Fruit fly (Drosophila melanogaster): Measurements from ENCODE around the gene CG34043.

CG34043 gene

DNA sequence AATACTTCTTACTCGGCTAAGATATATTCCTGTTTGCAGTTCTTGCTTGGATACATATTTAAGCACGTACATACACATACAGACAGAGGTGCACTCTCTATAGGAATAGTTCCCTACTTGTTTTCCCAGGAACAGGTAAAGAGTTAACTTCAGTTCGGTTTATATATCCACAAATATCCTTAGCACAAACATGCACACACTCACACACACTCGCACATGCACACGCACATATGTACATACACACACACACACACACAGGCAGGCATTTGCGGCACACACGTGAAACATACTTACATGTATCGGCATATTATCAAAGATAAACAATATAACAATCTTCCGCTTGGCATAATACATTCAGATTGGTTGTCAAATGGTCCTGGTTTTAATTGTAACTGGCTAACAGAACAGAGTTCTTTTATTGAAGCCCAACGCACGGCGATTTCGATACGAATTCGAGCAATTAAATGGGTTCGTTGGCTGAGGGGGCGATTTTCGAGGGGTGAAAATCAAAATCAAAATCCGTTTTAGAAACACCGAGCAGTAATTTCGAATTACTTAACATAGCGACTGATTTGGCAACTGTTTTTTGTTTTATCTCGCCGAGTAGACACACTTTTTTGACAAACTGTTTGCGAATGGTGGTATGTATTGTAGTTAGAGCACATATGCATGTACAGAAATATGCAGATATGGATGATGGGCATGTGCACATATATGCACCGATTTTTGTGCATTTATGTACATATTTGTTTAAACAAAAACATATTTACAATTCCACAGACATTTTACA lies 20.5 kb downstream of the CG34043 start (continued):
- TF ChIP-seq z (GFP tag; IDR thresholded peaks at IDR 0.05) (no peak), Hand (GFP tag; optimal IDR thresholded peaks at IDR 0.05) (no peak), mld (GFP tag; IDR thresholded peaks at IDR 0.05; ENCODE audit: partially characterized antibody) (no peak), cg (GFP tag; optimal IDR thresholded peaks at IDR 0.05) (peak; percentile 91), Pdp1 (GFP tag; optimal IDR thresholded peaks at IDR 0.05) (no peak), pan (optimal IDR thresholded peaks at IDR 0.05) (no peak), pan (GFP tag; optimal IDR thresholded peaks at IDR 0.05 in 1 of 2, IDR thresholded peaks at IDR 0.05 in 1 of 2) (peak in 1 of 2 experiments; percentile 48), HLH54F (GFP tag; optimal IDR thresholded peaks at IDR 0.05) (no peak), scrt (GFP tag; optimal IDR thresholded peaks at IDR 0.05) (no peak), CG8388 (GFP tag; optimal IDR thresholded peaks at IDR 0.05) (peak; percentile 99), MESR4 (GFP tag; optimal IDR thresholded peaks at IDR 0.05) (no peak), cas (GFP tag; IDR thresholded peaks at IDR 0.05) (no peak), CrebB (tag; optimal IDR thresholded peaks at IDR 0.05) (no peak), CG15514 (GFP tag; optimal IDR thresholded peaks at IDR 0.05) (no peak), zfh2 (GFP tag; optimal IDR thresholded peaks at IDR 0.05) (no peak), ranshi (GFP tag; IDR thresholded peaks at IDR 0.05) (no peak), zf30C (GFP tag; optimal IDR thresholded peaks at IDR 0.05) (no peak), CG4282 (GFP tag; optimal IDR thresholded peaks at IDR 0.05) (no peak), tx (GFP tag; optimal IDR thresholded peaks at IDR 0.05) (no peak), zen (tag; optimal IDR thresholded peaks at IDR 0.05) (no peak), CG11085 (GFP tag; IDR thresholded peaks at IDR 0.05) (no peak), sens (GFP tag) (peak; percentile 49), CG4424 (GFP tag; optimal IDR thresholded peaks at IDR 0.05) (no peak), Dref (GFP tag; IDR thresholded peaks at IDR 0.05) (no peak), CG4820 (GFP tag; optimal IDR thresholded peaks at IDR 0.05) (no peak), Neu2 (GFP tag; optimal IDR thresholded peaks at IDR 0.05; ENCODE audit: borderline replicate concordance) (no peak), CG15011 (GFP tag; optimal IDR thresholded peaks at IDR 0.05) (no peak), CG1792 (GFP tag; optimal IDR thresholded peaks at IDR 0.05) (no peak), lbe (GFP tag; optimal IDR thresholded peaks at IDR 0.05) (no peak), NfI (GFP tag; optimal IDR thresholded peaks at IDR 0.05) (no peak), lov (optimal IDR thresholded peaks at IDR 0.05) (peak; percentile 80), lov (GFP tag; IDR thresholded peaks at IDR 0.05) (no peak), Kr (GFP tag; optimal IDR thresholded peaks at IDR 0.05) (peak; percentile 68), Poxn (GFP tag; IDR thresholded peaks at IDR 0.05) (no peak), CG34224 (GFP tag; IDR thresholded peaks at IDR 0.05; ENCODE audit: partially characterized antibody) (no peak), CG3995 (GFP tag; optimal IDR thresholded peaks at IDR 0.05) (no peak), Abd-B (GFP tag; optimal IDR thresholded peaks at IDR 0.05) (no peak), TFAM (GFP tag; optimal IDR thresholded peaks at IDR 0.05) (no peak), Rfx (GFP tag; IDR thresholded peaks at IDR 0.05) (no peak), CG4730 (GFP tag; IDR thresholded peaks at IDR 0.05) (no peak), her (GFP tag; optimal IDR thresholded peaks at IDR 0.05) (no peak), CG10959 (GFP tag; IDR thresholded peaks at IDR 0.05) (no peak), tin (GFP tag; optimal IDR thresholded peaks at IDR 0.05) (no peak), CG8944 (GFP tag; optimal IDR thresholded peaks at IDR 0.05) (no peak), CG4707 (GFP tag; optimal IDR thresholded peaks at IDR 0.05) (no peak), CG15479 (GFP tag; optimal IDR thresholded peaks at IDR 0.05) (peak; percentile 47), klu (GFP tag; IDR thresholded peaks at IDR 0.05) (no peak), peb (GFP tag; IDR thresholded peaks at IDR 0.05) (no peak), PHDP (tag; optimal IDR thresholded peaks at IDR 0.05) (no peak), CG2120 (GFP tag; optimal IDR thresholded peaks at IDR 0.05) (no peak), pita (GFP tag; optimal IDR thresholded peaks at IDR 0.05) (no peak)
